Fruit fly (Drosophila melanogaster) whole organism, prepupa: ENCODE results near the gene fz2.
A peak's percentile ranks its signal among the peaks of the same experiment; 100 is the strongest.

ENCODE experiments used
- Blimp-1 ChIP-seq: fragments of 200-800 bp; sonication (Bioruptor generic); optimal IDR thresholded peaks from 3 replicates; lab custom pipeline; 2017; ENCODE audit warnings: missing biosample characterization, missing genetic modification characterization, mild to moderate bottlenecking, moderate library complexity, missing genetic modification reagents
- CG10631 ChIP-seq: fragments of 200-800 bp; sonication (Bioruptor generic); optimal IDR thresholded peaks from 2 replicates; lab custom pipeline; 2016; ENCODE audit warnings: missing biosample characterization, missing genetic modification characterization
- CG10669 ChIP-seq: fragments of 200-800 bp; sonication (Bioruptor generic); optimal IDR thresholded peaks from 3 replicates; lab custom pipeline; 2018; ENCODE audit warnings: missing biosample characterization, mild to moderate bottlenecking, missing genetic modification characterization, moderate library complexity
- CG11294 ChIP-seq: fragments of 200-800 bp; sonication (Bioruptor generic); IDR thresholded peaks from 2 replicates; pipeline ENCODE4 v1.3.6; 2022; ENCODE audit warnings: missing biosample characterization, missing genetic modification characterization
- CG11762 ChIP-seq: fragments of 200-800 bp; sonication (Bioruptor generic); optimal IDR thresholded peaks from 3 replicates; lab custom pipeline; 2016; ENCODE audit warnings: missing biosample characterization, missing genetic modification characterization; ENCODE audit not compliant: insufficient read depth
- CG11902 ChIP-seq: fragments of 200-800 bp; sonication (Bioruptor generic); optimal IDR thresholded peaks from 3 replicates; lab custom pipeline; 2016; ENCODE audit warnings: missing biosample characterization, missing genetic modification characterization
- CG1621 ChIP-seq: fragments of 200-800 bp; sonication (Bioruptor generic); optimal IDR thresholded peaks from 3 replicates; lab custom pipeline; 2018; ENCODE audit warnings: missing biosample characterization, mild to moderate bottlenecking, missing genetic modification characterization
- CG16779 ChIP-seq: fragments of 200-800 bp; sonication (Bioruptor generic); optimal IDR thresholded peaks from 3 replicates; lab custom pipeline; 2017; ENCODE audit warnings: missing biosample characterization, mild to moderate bottlenecking, missing genetic modification characterization
- CG3032 ChIP-seq: fragments of 200-800 bp; optimal IDR thresholded peaks from 2 replicates; lab custom pipeline; 2019; ENCODE audit warnings: missing biosample characterization, mild to moderate bottlenecking, missing genetic modification characterization, moderate library complexity
- CG31627 ChIP-seq: fragments of 200-800 bp; sonication (Bioruptor generic); optimal IDR thresholded peaks from 3 replicates; lab custom pipeline; 2016; ENCODE audit warnings: missing biosample characterization, missing genetic modification characterization
- CG32006 ChIP-seq: fragments of 200-800 bp; sonication (Bioruptor generic); optimal IDR thresholded peaks from 3 replicates; lab custom pipeline; 2017; ENCODE audit warnings: missing biosample characterization, mild to moderate bottlenecking, missing genetic modification characterization
- CG34406 ChIP-seq: fragments of 200-800 bp; sonication (Bioruptor generic); optimal IDR thresholded peaks from 3 replicates; lab custom pipeline; 2016; ENCODE audit warnings: missing biosample characterization, missing genetic modification characterization
- CG3919 ChIP-seq: fragments of 200-800 bp; sonication (Bioruptor generic); optimal IDR thresholded peaks from 3 replicates; lab custom pipeline; 2016; ENCODE audit warnings: missing biosample characterization, missing genetic modification characterization
- CG4318 ChIP-seq: fragments of 200-800 bp; sonication (Bioruptor generic); optimal IDR thresholded peaks from 3 replicates; lab custom pipeline; 2017; ENCODE audit warnings: missing biosample characterization, mild to moderate bottlenecking, missing genetic modification characterization
- CG6163 ChIP-seq: fragments of 200-800 bp; sonication (Bioruptor generic); IDR thresholded peaks from 3 replicates; pipeline ENCODE4 v1.3.6; 2022; ENCODE audit warnings: missing biosample characterization, missing genetic modification characterization
- CG6276 ChIP-seq: fragments of 200-800 bp; sonication (Bioruptor generic); optimal IDR thresholded peaks from 2 replicates; lab custom pipeline; 2017; ENCODE audit warnings: missing biosample characterization, mild to moderate bottlenecking, missing genetic modification characterization
- CG6808 ChIP-seq: fragments of 200-800 bp; sonication (Bioruptor generic); optimal IDR thresholded peaks from 3 replicates; lab custom pipeline; 2017; ENCODE audit warnings: missing biosample characterization, missing genetic modification characterization, mild to moderate bottlenecking, moderate library complexity, missing genetic modification reagents
- CG6854 ChIP-seq: fragments of 200-800 bp; sonication (Bioruptor generic); optimal IDR thresholded peaks from 2 replicates; lab custom pipeline; 2017; ENCODE audit warnings: missing biosample characterization, mild to moderate bottlenecking, missing genetic modification characterization
- CG7368 ChIP-seq: fragments of 200-800 bp; sonication (Bioruptor generic); optimal IDR thresholded peaks from 3 replicates; lab custom pipeline; 2016; ENCODE audit warnings: missing biosample characterization, missing genetic modification characterization
- CG8319 ChIP-seq: fragments of 200-800 bp; sonication (Bioruptor generic); optimal IDR thresholded peaks from 3 replicates; lab custom pipeline; 2016; ENCODE audit warnings: missing biosample characterization, missing genetic modification characterization
- CG9139 ChIP-seq: fragments of 200-800 bp; sonication (Bioruptor generic); optimal IDR thresholded peaks from 3 replicates; lab custom pipeline; 2017; ENCODE audit warnings: missing biosample characterization, mild to moderate bottlenecking, missing genetic modification characterization
- Eip75B ChIP-seq: fragments of 200-800 bp; sonication (Bioruptor generic); optimal IDR thresholded peaks from 3 replicates; lab custom pipeline; 2016; ENCODE audit warnings: missing biosample characterization, missing genetic modification characterization
- Eip78C ChIP-seq: fragments of 200-800 bp; sonication (Bioruptor generic); peaks from one replicate; lab custom pipeline; 2016; ENCODE audit warnings: missing biosample characterization, missing genetic modification characterization
- Eip93F ChIP-seq: fragments of 200-800 bp; sonication (Bioruptor generic); optimal IDR thresholded peaks from 2 replicates; lab custom pipeline; 2016; ENCODE audit warnings: missing biosample characterization, mild to moderate bottlenecking, missing genetic modification characterization
- Ets21C ChIP-seq: fragments of 200-800 bp; sonication (Bioruptor generic); optimal IDR thresholded peaks from 3 replicates; lab custom pipeline; 2016; ENCODE audit warnings: missing biosample characterization, missing genetic modification characterization
- Ets96B ChIP-seq: fragments of 200-800 bp; optimal IDR thresholded peaks from 2 replicates; lab custom pipeline; 2019; ENCODE audit warnings: missing biosample characterization, mild to moderate bottlenecking, missing genetic modification characterization, moderate library complexity
- Gug ChIP-seq: fragments of 200-800 bp; sonication (Bioruptor generic); IDR thresholded peaks from 2 replicates; pipeline ENCODE4 v1.3.6; 2022; ENCODE audit warnings: missing biosample characterization, missing genetic modification characterization
- Hr38 ChIP-seq: sonication (Bioruptor generic); optimal IDR thresholded peaks from 2 replicates; lab custom pipeline; 2016; ENCODE audit warnings: missing biosample characterization, missing genetic modification characterization
- Hr39 ChIP-seq: fragments of 200-800 bp; sonication (Bioruptor generic); optimal IDR thresholded peaks from 2 replicates; lab custom pipeline; 2016; ENCODE audit warnings: missing biosample characterization, missing genetic modification characterization
- Lpt ChIP-seq: fragments of 200-800 bp; sonication (Bioruptor generic); optimal IDR thresholded peaks from 3 replicates; lab custom pipeline; 2016; ENCODE audit warnings: missing biosample characterization, missing genetic modification characterization
- OdsH ChIP-seq: fragments of 200-800 bp; sonication (Bioruptor generic); optimal IDR thresholded peaks from 3 replicates; lab custom pipeline; 2016; ENCODE audit warnings: missing biosample characterization, missing genetic modification characterization
- Smox ChIP-seq: fragments of 200-800 bp; sonication (Bioruptor generic); optimal IDR thresholded peaks from 3 replicates; lab custom pipeline; 2016; ENCODE audit warnings: missing biosample characterization, missing genetic modification characterization
- Sox102F ChIP-seq: fragments of 200-800 bp; sonication (Bioruptor generic); optimal IDR thresholded peaks from 2 replicates; lab custom pipeline; 2016; ENCODE audit warnings: missing biosample characterization, mild to moderate bottlenecking, missing genetic modification characterization
- Sox14 ChIP-seq: fragments of 200-800 bp; sonication (Bioruptor generic); optimal IDR thresholded peaks from 3 replicates; lab custom pipeline; 2016; ENCODE audit warnings: missing biosample characterization, missing genetic modification characterization
- cyc ChIP-seq: fragments of 200-800 bp; sonication (Bioruptor generic); optimal IDR thresholded peaks from 3 replicates; lab custom pipeline; 2016; ENCODE audit warnings: missing biosample characterization, missing genetic modification characterization
- dac ChIP-seq: fragments of 200-800 bp; sonication (Bioruptor generic); optimal IDR thresholded peaks from 2 replicates; lab custom pipeline; 2017; ENCODE audit warnings: missing biosample characterization, mild to moderate bottlenecking, missing genetic modification characterization
- dsx ChIP-seq: fragments of 200-800 bp; optimal IDR thresholded peaks from 3 replicates; lab custom pipeline; 2019; ENCODE audit warnings: missing biosample characterization, mild to moderate bottlenecking, missing genetic modification characterization, moderate library complexity; ENCODE audit not compliant: poor library complexity, severe bottlenecking
- eg ChIP-seq: fragments of 200-800 bp; sonication (Bioruptor generic); IDR thresholded peaks from 3 replicates; pipeline ENCODE4 v1.3.6; 2022; ENCODE audit warnings: missing biosample characterization, missing genetic modification characterization
- fd59A ChIP-seq: fragments of 200-800 bp; sonication (Bioruptor generic); optimal IDR thresholded peaks from 2 replicates; lab custom pipeline; 2017; ENCODE audit warnings: missing biosample characterization, mild to moderate bottlenecking, missing genetic modification characterization, missing genetic modification reagents
- fd85E ChIP-seq: fragments of 200-800 bp; sonication (Bioruptor generic); optimal IDR thresholded peaks from 3 replicates; lab custom pipeline; 2016; ENCODE audit warnings: missing biosample characterization, missing genetic modification characterization
- fkh ChIP-seq: fragments of 200-800 bp; sonication (Bioruptor generic); optimal IDR thresholded peaks from 3 replicates; lab custom pipeline; 2017; ENCODE audit warnings: missing biosample characterization, mild to moderate bottlenecking, missing genetic modification characterization, moderate library complexity
- lz ChIP-seq: fragments of 200-800 bp; sonication (Bioruptor generic); optimal IDR thresholded peaks from 3 replicates; lab custom pipeline; 2016; ENCODE audit warnings: missing biosample characterization, missing genetic modification characterization
- net ChIP-seq: fragments of 200-800 bp; sonication (Bioruptor generic); optimal IDR thresholded peaks from 3 replicates; lab custom pipeline; 2016; ENCODE audit warnings: missing biosample characterization, missing genetic modification characterization
- pdm3 ChIP-seq: fragments of 200-800 bp; sonication (Bioruptor generic); optimal IDR thresholded peaks from 3 replicates; lab custom pipeline; 2016; ENCODE audit warnings: missing biosample characterization, missing genetic modification characterization
- spab ChIP-seq: fragments of 200-800 bp; sonication (Bioruptor generic); optimal IDR thresholded peaks from 2 replicates; lab custom pipeline; 2017; ENCODE audit warnings: missing biosample characterization, mild to moderate bottlenecking, missing genetic modification characterization, missing genetic modification reagents
- ss ChIP-seq, 2 experiments: fragments of 200-800 bp; sonication (Bioruptor generic); optimal IDR thresholded peaks; 2 replicates in 1 of 2; 3 replicates in 1 of 2; lab custom pipeline; 2017 to 2018; ENCODE audit warnings: mild to moderate bottlenecking in 2 of 2, missing biosample characterization in 2 of 2, missing genetic modification characterization in 2 of 2, moderate library complexity in 1 of 2
- svp ChIP-seq: fragments of 200-800 bp; sonication (Bioruptor generic); peaks from one replicate; lab custom pipeline; 2016; ENCODE audit warnings: missing biosample characterization, missing genetic modification characterization
- topi ChIP-seq: fragments of 200-800 bp; sonication (Bioruptor generic); optimal IDR thresholded peaks from 3 replicates; lab custom pipeline; 2016; ENCODE audit warnings: missing biosample characterization, missing genetic modification characterization
- vri ChIP-seq: fragments of 200-800 bp; sonication (Bioruptor generic); optimal IDR thresholded peaks from 3 replicates; lab custom pipeline; 2016; ENCODE audit warnings: missing biosample characterization, mild to moderate bottlenecking, missing genetic modification characterization

The fz2 gene

DNA sequence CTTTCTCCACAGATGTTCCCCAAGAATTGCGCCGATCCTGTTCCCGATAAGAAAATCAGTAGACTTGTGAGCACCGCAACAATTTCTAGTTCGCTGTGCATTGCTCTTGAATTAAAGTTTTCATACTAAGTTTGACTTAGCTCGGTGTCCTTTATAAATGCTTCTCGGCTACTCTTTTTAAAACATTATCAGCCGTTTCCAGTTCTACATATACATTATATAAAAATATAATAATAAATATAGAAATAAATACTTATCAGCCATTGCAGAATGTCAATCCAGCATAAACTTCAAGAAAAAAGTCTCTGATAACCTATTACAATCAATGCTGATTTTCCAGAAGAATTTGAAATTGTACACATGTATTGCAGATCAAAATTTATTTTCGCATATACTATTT is 35.4 kb upstream of the fz2 start, which contains the start of gene CG14088:
Gene CG14088 (minus strand): TSS at position 101 of the 400 bp plus-strand sequence.
- TF ChIP-seq Eip78C (no peak), CG6276 (GFP tag; lab: Kevin White, UChicago) (no peak), Eip75B (GFP tag; lab: Kevin White, UChicago) (no peak), fd85E (GFP tag; lab: Kevin White, UChicago) (no peak), svp (no peak), vri (no peak), CG10669 (no peak), fd59A (no peak), CG9139 (GFP tag; lab: Kevin White, UChicago) (no peak), Sox102F (GFP tag; lab: Kevin White, UChicago) (no peak), CG11762 (no peak)

DNA sequence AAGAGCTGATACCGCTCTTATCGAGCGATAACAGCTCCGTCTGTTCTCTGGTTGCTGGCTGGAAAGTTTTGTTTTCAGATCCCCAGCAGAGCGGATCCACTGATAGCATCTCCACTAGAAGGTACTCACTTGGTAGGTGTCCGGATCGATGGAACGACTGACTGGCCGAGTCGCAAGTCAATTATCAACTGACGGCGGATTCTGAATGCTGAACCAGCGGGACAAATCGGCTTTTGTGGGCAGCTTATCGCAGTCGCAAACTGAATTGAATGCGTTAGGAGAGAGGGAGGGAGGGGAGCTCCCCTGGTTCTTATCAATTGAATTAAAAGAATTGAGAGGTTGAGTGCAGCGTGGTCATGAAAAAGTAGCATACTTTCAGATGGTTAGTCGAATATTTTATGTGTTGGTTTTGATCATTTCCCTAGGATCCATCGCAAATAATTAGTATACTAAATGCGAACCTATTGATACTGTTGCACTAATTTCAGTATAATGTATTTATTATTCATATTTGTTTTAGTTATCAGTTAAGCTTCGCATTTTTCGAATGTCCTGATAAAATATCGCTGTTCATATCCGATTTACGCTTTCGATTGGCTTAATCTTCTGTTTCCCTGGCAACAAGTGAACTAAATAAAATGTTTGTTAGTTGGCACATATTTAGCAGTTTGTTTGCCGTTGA is 33.7 kb upstream of the fz2 start, which contains the start of the genes Aldh7A1 and CG14085:
Gene Aldh7A1 (minus strand): TSS at position 194 of the 682 bp plus-strand sequence.
Gene CG14085 (plus strand): TSS at position 632 of the 682 bp plus-strand sequence.
- TF ChIP-seq Smox (GFP tag; lab: Kevin White, UChicago) (no peak), Sox14 (GFP tag; lab: Kevin White, UChicago) (peak; percentile 51), CG11762 (no peak), spab (GFP tag; lab: Kevin White, UChicago) (no peak), CG6276 (GFP tag; lab: Kevin White, UChicago) (no peak), Hr39 (GFP tag; lab: Kevin White, UChicago) (no peak), Sox102F (GFP tag; lab: Kevin White, UChicago) (peak; percentile 3), OdsH (no peak), CG4318 (no peak), vri (peak; percentile 40), Ets21C (no peak), CG7368 (no peak), fd59A (no peak), CG3032 (tag; lab: Kevin White, UChicago) (no peak), Hr38 (no peak), net (GFP tag; lab: Kevin White, UChicago) (no peak), CG32006 (GFP tag; lab: Kevin White, UChicago) (no peak), CG16779 (tag; lab: Kevin White, UChicago) (no peak), Eip75B (GFP tag; lab: Kevin White, UChicago) (no peak), CG1621 (tag; lab: Kevin White, UChicago) (no peak), topi (GFP tag; lab: Kevin White, UChicago) (peak; percentile 9), CG6163 (GFP tag; lab: Robert Waterston, UW) (no peak), CG10631 (no peak), CG31627 (GFP tag; lab: Kevin White, UChicago) (no peak), Blimp-1 (GFP tag; lab: Kevin White, UChicago) (no peak), Gug (no peak), CG6854 (GFP tag; lab: Kevin White, UChicago) (no peak), CG34406 (GFP tag; lab: Kevin White, UChicago) (no peak), CG6808 (GFP tag; lab: Kevin White, UChicago) (no peak), CG3919 (GFP tag; lab: Kevin White, UChicago) (peak; percentile 29), lz (GFP tag; lab: Kevin White, UChicago) (no peak), fd85E (GFP tag; lab: Kevin White, UChicago) (no peak), eg (peak; percentile 39; the same call in 1 of the 3 replicates), CG11902 (GFP tag; lab: Kevin White, UChicago) (no peak), Eip93F (GFP tag; lab: Kevin White, UChicago) (no peak), CG11294 (no peak), fkh (no peak), Ets96B (tag; lab: Kevin White, UChicago) (no peak), dac (GFP tag; lab: Kevin White, UChicago) (no peak), dsx (GFP tag; lab: Kevin White, UChicago) (no peak), Lpt (GFP tag; lab: Kevin White, UChicago) (no peak), ss (GFP tag; optimal IDR thresholded peaks at IDR 0.05; lab: Kevin White, UChicago) (no peak), cyc (GFP tag; lab: Kevin White, UChicago) (no peak), svp (peak; percentile 97), CG8319 (GFP tag; lab: Kevin White, UChicago) (no peak), pdm3 (GFP tag; lab: Kevin White, UChicago) (no peak)
